Worm (Caenorhabditis elegans) whole organism, young adult: Measurements from ENCODE around the gene R05G6.10.

Experiments
- C06A6.2 ChIP-seq: fragments of 200-800 bp; sonication (Bioruptor generic); conservative IDR thresholded peaks from 2 replicates; pipeline ENCODE4 v1.3.6; 2022; ENCODE audit warnings: missing genetic modification characterization, missing compliant biosample characterization
- C17E4.6 ChIP-seq: fragments of 200-800 bp; sonication (Bioruptor generic); IDR thresholded peaks from 2 replicates; pipeline ENCODE4 v1.3.6; 2022; ENCODE audit warnings: missing genetic modification reagents, missing genetic modification characterization, missing compliant biosample characterization
- F49E8.2 ChIP-seq: sonication (generic microtip); optimal IDR thresholded peaks from 3 replicates; lab custom pipeline; 2017; ENCODE audit warnings: missing genetic modification characterization, mild to moderate bottlenecking, missing compliant biosample characterization, antibody characterized with exemption, moderate library complexity; ENCODE audit not compliant: insufficient read depth
- cebp-1 ChIP-seq, 2 experiments: fragments of 200-800 bp in 1 of 2; sonication (Bioruptor generic) in 1 of 2; sonication (generic microtip) in 1 of 2; IDR thresholded peaks in 1 of 2; optimal IDR thresholded peaks in 1 of 2; 2 replicates each; pipeline versions ENCODE4 v1.3.6 to Lab custom; 2017 to 2022; ENCODE audit warnings: missing compliant biosample characterization in 2 of 2, missing genetic modification characterization in 2 of 2, mild to moderate bottlenecking in 1 of 2, missing genetic modification reagents in 1 of 2, moderate library complexity in 1 of 2
- ceh-27 ChIP-seq: fragments of 200-800 bp; sonication (Bioruptor generic); optimal IDR thresholded peaks from 2 replicates; lab custom pipeline; 2018; ENCODE audit warnings: mild to moderate bottlenecking, missing genetic modification characterization, moderate library complexity, missing compliant biosample characterization
- lin-35 ChIP-seq, 3 experiments: fragments of 150-350 bp in 2 of 3; sonication (generic microtip) in 1 of 3; optimal IDR thresholded peaks; 2 replicates each; lab custom pipeline; 2014 to 2018; ENCODE audit warnings: missing biosample characterization in 3 of 3, missing genetic modification characterization in 3 of 3, missing genetic modification reagents in 3 of 3
- mes-4 ChIP-seq: sonication (generic microtip); optimal IDR thresholded peaks from 2 replicates; lab custom pipeline; 2016; ENCODE audit warnings: missing genotype, missing genetic modification characterization, missing compliant biosample characterization
- pbrm-1 ChIP-seq: fragments of 200-800 bp; sonication (Bioruptor generic); IDR thresholded peaks from 2 replicates; pipeline ENCODE4 v1.3.6; 2022; ENCODE audit warnings: missing genetic modification reagents, missing genetic modification characterization, missing compliant biosample characterization
- pha-4 ChIP-seq: fragments of 150-350 bp; sonication (generic microtip); optimal IDR thresholded peaks from 2 replicates; lab custom pipeline; 2014; ENCODE audit warnings: missing biosample characterization, missing genetic modification reagents, missing genetic modification characterization
- snpc-1.1 ChIP-seq: sonication (generic microtip); optimal IDR thresholded peaks from 2 replicates; lab custom pipeline; 2017; ENCODE audit warnings: missing genetic modification characterization, mild to moderate bottlenecking, missing compliant biosample characterization, antibody characterized with exemption, moderate library complexity, missing genotype, missing genetic modification reagents; ENCODE audit not compliant: insufficient read depth
- snpc-4 ChIP-seq, 5 experiments: fragments of 150-350 bp in 1 of 5; sonication (generic microtip) in 4 of 5; optimal IDR thresholded peaks; 2 replicates each; lab custom pipeline; 2014 to 2018; ENCODE audit warnings: missing genetic modification characterization in 5 of 5, missing biosample characterization in 3 of 5, antibody characterized with exemption in 2 of 5, mild to moderate bottlenecking in 2 of 5, missing compliant biosample characterization in 2 of 5, missing genotype in 2 of 5, moderate library complexity in 2 of 5, missing genetic modification reagents in 1 of 5
- sptf-2 ChIP-seq: fragments of 200-800 bp; sonication (Bioruptor generic); optimal IDR thresholded peaks from 2 replicates; lab custom pipeline; 2018; ENCODE audit warnings: mild to moderate bottlenecking, missing genetic modification characterization, missing compliant biosample characterization
- tbx-9 ChIP-seq: sonication (generic microtip); optimal IDR thresholded peaks from 2 replicates; lab custom pipeline; 2016; ENCODE audit warnings: borderline replicate concordance, missing genetic modification characterization, inconsistent platforms, missing compliant biosample characterization
- tlf-1 ChIP-seq: fragments of 200-800 bp; sonication (Bioruptor generic); optimal IDR thresholded peaks from 2 replicates; lab custom pipeline; 2018; ENCODE audit warnings: mild to moderate bottlenecking, missing genetic modification characterization, missing compliant biosample characterization

DNA sequence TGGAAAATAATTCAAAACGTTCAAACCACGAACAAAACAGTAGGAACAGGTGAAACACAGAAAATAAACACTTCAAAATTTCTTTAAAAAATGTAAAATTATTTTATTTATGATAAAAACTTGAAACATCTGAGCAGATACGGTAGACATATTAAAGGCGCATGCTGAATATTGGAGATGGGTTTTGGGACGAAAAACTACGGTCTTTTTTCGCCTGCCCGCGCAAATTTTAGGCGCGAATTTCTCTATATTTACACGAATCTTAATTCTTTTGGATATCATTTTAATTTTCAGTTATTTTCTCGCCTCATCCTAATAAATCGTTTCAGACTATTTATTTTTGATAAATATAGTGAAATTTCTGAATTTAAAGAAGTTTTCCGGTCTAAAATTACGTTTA lies 64.6 kb downstream of the R05G6.10 start:
- TF ChIP-seq sptf-2 (GFP tag; lab: Kevin White, UChicago) = no peak
- TF ChIP-seq mes-4 (tag; lab: Kevin White, UChicago) = no peak
- peak; percentile 59; the same call in 1 of the 2 replicates for TF ChIP-seq C17E4.6
- TF ChIP-seq snpc-1.1 = peak; percentile 72
- peak; percentile 77 for TF ChIP-seq snpc-4 (GFP tag; optimal IDR thresholded peaks at IDR 0.05; lab: Kevin White, UChicago)
- peak in 3 of 4 experiments; percentile 40 to 61 (median 41) for TF ChIP-seq snpc-4 (tag; optimal IDR thresholded peaks at IDR 0.05; lab: Kevin White, UChicago)
- no peak for TF ChIP-seq tbx-9 (tag; lab: Kevin White, UChicago)
- no peak for TF ChIP-seq pha-4 (tag; lab: Kevin White, UChicago)
- TF ChIP-seq tlf-1 (GFP tag; lab: Kevin White, UChicago) = peak; percentile 79
- TF ChIP-seq cebp-1 (GFP tag; IDR thresholded peaks at IDR 0.05; lab: Robert Waterston, UW) = no peak
- no peak for TF ChIP-seq cebp-1 (tag; optimal IDR thresholded peaks at IDR 0.05; lab: Kevin White, UChicago)
- TF ChIP-seq pbrm-1 (GFP tag; lab: Robert Waterston, UW) = peak; percentile 90
- TF ChIP-seq ceh-27 (GFP tag; lab: Kevin White, UChicago) = no peak
- TF ChIP-seq C06A6.2 (GFP tag; lab: Robert Waterston, UW) = no peak
- TF ChIP-seq lin-35 (GFP tag; optimal IDR thresholded peaks at IDR 0.05; lab: Kevin White, UChicago) = peak in 2 of 3 experiments; percentile 25 to 64
- peak; percentile 84 for TF ChIP-seq F49E8.2 (tag; lab: Kevin White, UChicago)
